Fruit fly (Drosophila melanogaster): ENCODE results near the gene CG6638.

Gene CG6638

dm6 chr3L:8584086-8584485 is 8.2 kb upstream of the CG6638 start (continued):
- TF ChIP-seq CG15696 (tag; optimal IDR thresholded peaks at IDR 0.05) (no peak), CG3995 (GFP tag; optimal IDR thresholded peaks at IDR 0.05) (no peak), CG9215 (GFP tag; IDR thresholded peaks at IDR 0.05) (no peak), ci (GFP tag; IDR thresholded peaks at IDR 0.05) (no peak; the same call in 2 of the 3 replicates), toy (GFP tag; IDR thresholded peaks at IDR 0.05) (no peak), ttk (GFP tag; IDR thresholded peaks at IDR 0.05) (no peak), ham (GFP tag; IDR thresholded peaks at IDR 0.05) (no peak), CG6175 (GFP tag; IDR thresholded peaks at IDR 0.05) (no peak), CG4730 (GFP tag; IDR thresholded peaks at IDR 0.05) (no peak), nmo (GFP tag; optimal IDR thresholded peaks at IDR 0.05) (no peak), usp (GFP tag; optimal IDR thresholded peaks at IDR 0.05) (no peak), Hand (GFP tag; optimal IDR thresholded peaks at IDR 0.05) (peak; percentile 21), otp (GFP tag; IDR thresholded peaks at IDR 0.05) (no peak), CG7372 (GFP tag; IDR thresholded peaks at IDR 0.05) (no peak), chinmo (GFP tag; IDR thresholded peaks at IDR 0.05; ENCODE audit: partially characterized antibody) (no peak), CoRest (tag; optimal IDR thresholded peaks at IDR 0.05) (no peak), Aef1 (GFP tag; IDR thresholded peaks at IDR 0.05) (no peak), Med (GFP tag) (peak; percentile 80), wek (GFP tag; optimal IDR thresholded peaks at IDR 0.05) (peak; percentile 68), shn (GFP tag; optimal IDR thresholded peaks at IDR 0.05) (no peak), H2.0 (GFP tag; IDR thresholded peaks at IDR 0.05) (no peak), gsb (GFP tag; IDR thresholded peaks at IDR 0.05) (peak; percentile 31; the same call in 1 of the 2 replicates), psq (GFP tag; optimal IDR thresholded peaks at IDR 0.05) (no peak), ems (GFP tag; optimal IDR thresholded peaks at IDR 0.05) (no peak), pb (GFP tag; optimal IDR thresholded peaks at IDR 0.05) (no peak), Myb (GFP tag; optimal IDR thresholded peaks at IDR 0.05) (no peak), CG1792 (GFP tag; optimal IDR thresholded peaks at IDR 0.05) (peak; percentile 58), CG12155 (GFP tag; optimal IDR thresholded peaks at IDR 0.05) (no peak), CG34422 (GFP tag; IDR thresholded peaks at IDR 0.05) (no peak; the same call in 2 of the 3 replicates), cad (GFP tag; optimal IDR thresholded peaks at IDR 0.05) (no peak), CG6254 (GFP tag; optimal IDR thresholded peaks at IDR 0.05) (no peak), Dp (GFP tag; optimal IDR thresholded peaks at IDR 0.05) (no peak), fd96Cb (tag; optimal IDR thresholded peaks at IDR 0.05) (no peak), TFAM (GFP tag; optimal IDR thresholded peaks at IDR 0.05) (no peak), cas (GFP tag; IDR thresholded peaks at IDR 0.05) (no peak), Max (GFP tag; optimal IDR thresholded peaks at IDR 0.05) (no peak), Adf1 (GFP tag; IDR thresholded peaks at IDR 0.05) (no peak), rib (GFP tag; IDR thresholded peaks at IDR 0.05) (0 out of 2 replicates have a peak, but pooled peaks have one; percentile 31), Kr (GFP tag; optimal IDR thresholded peaks at IDR 0.05) (no peak), jigr1 (GFP tag; IDR thresholded peaks at IDR 0.05) (no peak), gce (GFP tag; IDR thresholded peaks at IDR 0.05) (peak; percentile 33; the same call in 1 of the 3 replicates), Ssrp (tag; optimal IDR thresholded peaks at IDR 0.05) (no peak), CG15479 (GFP tag; optimal IDR thresholded peaks at IDR 0.05) (no peak), CG18599 (GFP tag; optimal IDR thresholded peaks at IDR 0.05) (peak; percentile 74), sens (GFP tag) (peak; percentile 76), fu2 (GFP tag; optimal IDR thresholded peaks at IDR 0.05) (no peak), sim (GFP tag; IDR thresholded peaks at IDR 0.05) (no peak), CG11695 (GFP tag; IDR thresholded peaks at IDR 0.05) (0 out of 3 replicates have a peak, but pooled peaks have one; percentile 25), CG16863 (GFP tag; optimal IDR thresholded peaks at IDR 0.05) (no peak), Hmx (GFP tag; optimal IDR thresholded peaks at IDR 0.05) (no peak), sob (GFP tag; IDR thresholded peaks at IDR 0.05) (peak; percentile 59; the same call in 1 of the 2 replicates), CG3838 (GFP tag; optimal IDR thresholded peaks at IDR 0.05) (no peak), CG7556 (GFP tag; optimal IDR thresholded peaks at IDR 0.05) (no peak)
